Fruit fly (Drosophila melanogaster) whole organism, embryonic: ENCODE results near the gene hook.
A peak's percentile ranks its signal among the peaks of the same experiment; 100 is the strongest.

Experiments
- BtbVII ChIP-seq: fragments of 200-800 bp; sonication (Bioruptor generic); optimal IDR thresholded peaks from 3 replicates; lab custom pipeline; 2017; ENCODE audit warnings: missing biosample characterization, mild to moderate bottlenecking, missing genetic modification characterization
- CG10267 ChIP-seq: fragments of 200-800 bp; sonication (Bioruptor generic); optimal IDR thresholded peaks from 2 replicates; lab custom pipeline; 2018; ENCODE audit warnings: missing biosample characterization, mild to moderate bottlenecking, missing genetic modification characterization, moderate library complexity
- CG11398 ChIP-seq: fragments of 200-800 bp; sonication (Bioruptor generic); optimal IDR thresholded peaks from 2 replicates; lab custom pipeline; 2016; ENCODE audit warnings: missing biosample characterization, missing genetic modification characterization
- CG11456 ChIP-seq: fragments of 200-800 bp; sonication (Bioruptor generic); IDR thresholded peaks from 3 replicates; pipeline ENCODE4 v1.3.6; 2022; ENCODE audit warnings: missing biosample characterization, missing genetic modification characterization
- CG11723 ChIP-seq: fragments of 200-800 bp; sonication (Bioruptor generic); optimal IDR thresholded peaks from 2 replicates; lab custom pipeline; 2017; ENCODE audit warnings: missing biosample characterization, mild to moderate bottlenecking, missing genetic modification characterization
- CG12659 ChIP-seq: fragments of 200-800 bp; sonication (Bioruptor generic); optimal IDR thresholded peaks from 3 replicates; lab custom pipeline; 2017; ENCODE audit warnings: mild to moderate bottlenecking, missing biosample characterization, missing genetic modification reagents, missing genetic modification characterization
- CG12942 ChIP-seq: fragments of 200-800 bp; sonication (Bioruptor generic); optimal IDR thresholded peaks from 3 replicates; lab custom pipeline; 2016; ENCODE audit warnings: missing biosample characterization, missing genetic modification characterization
- CG14860 ChIP-seq: fragments of 200-800 bp; sonication (Bioruptor generic); IDR thresholded peaks from 3 replicates; pipeline ENCODE4 v1.3.6; 2022; ENCODE audit warnings: missing biosample characterization, missing genetic modification characterization; ENCODE audit not compliant: partially characterized antibody
- CG16813 ChIP-seq: fragments of 200-800 bp; sonication (Bioruptor generic); IDR thresholded peaks from 3 replicates; pipeline ENCODE4 v1.3.6; 2022; ENCODE audit warnings: missing biosample characterization, missing genetic modification characterization; ENCODE audit not compliant: partially characterized antibody
- CG16815 ChIP-seq: fragments of 200-800 bp; sonication (Bioruptor generic); optimal IDR thresholded peaks from 3 replicates; lab custom pipeline; 2017; ENCODE audit warnings: missing biosample characterization, mild to moderate bottlenecking, missing genetic modification characterization
- CG2712 ChIP-seq: fragments of 200-800 bp; optimal IDR thresholded peaks from 3 replicates; lab custom pipeline; 2019; ENCODE audit warnings: missing biosample characterization, mild to moderate bottlenecking, missing genetic modification characterization, moderate library complexity
- CG31441 ChIP-seq: fragments of 200-800 bp; sonication (Bioruptor generic); IDR thresholded peaks from 2 replicates; pipeline ENCODE4 v1.3.6; 2022; ENCODE audit warnings: missing biosample characterization, missing genetic modification characterization
- CG3163 ChIP-seq: fragments of 200-800 bp; sonication (Bioruptor generic); optimal IDR thresholded peaks from 3 replicates; lab custom pipeline; 2016; ENCODE audit warnings: missing biosample characterization, missing genetic modification characterization
- CG42726 ChIP-seq: fragments of 200-800 bp; sonication (Bioruptor generic); IDR thresholded peaks from 2 replicates; pipeline ENCODE4 v1.3.6; 2022; ENCODE audit warnings: missing biosample characterization, missing genetic modification characterization; ENCODE audit not compliant: partially characterized antibody
- CG4328 ChIP-seq: fragments of 200-800 bp; sonication (Bioruptor generic); optimal IDR thresholded peaks from 3 replicates; lab custom pipeline; 2017; ENCODE audit warnings: missing biosample characterization, missing genetic modification reagents, missing genetic modification characterization
- CG6765 ChIP-seq: fragments of 200-800 bp; sonication (Bioruptor generic); optimal IDR thresholded peaks from 3 replicates; lab custom pipeline; 2017; ENCODE audit warnings: missing biosample characterization, mild to moderate bottlenecking, missing genetic modification characterization
- CG8290 ChIP-seq, 3 experiments: fragments of 200-800 bp; sonication (Bioruptor generic); optimal IDR thresholded peaks; 2 replicates each; lab custom pipeline; 2016 to 2019; ENCODE audit warnings: missing biosample characterization in 3 of 3, missing genetic modification characterization in 3 of 3, mild to moderate bottlenecking in 2 of 3, moderate library complexity in 1 of 3
- CG8944 ChIP-seq: fragments of 200-800 bp; sonication (Bioruptor generic); optimal IDR thresholded peaks from 3 replicates; lab custom pipeline; 2016; ENCODE audit warnings: missing biosample characterization, missing genetic modification characterization
- CG9932 ChIP-seq: fragments of 200-800 bp; sonication (Bioruptor generic); IDR thresholded peaks from 2 replicates; pipeline ENCODE4 v1.3.6; 2022; ENCODE audit warnings: missing biosample characterization, missing genetic modification characterization
- Camta ChIP-seq: fragments of 200-800 bp; sonication (Bioruptor generic); optimal IDR thresholded peaks from 2 replicates; lab custom pipeline; 2016; ENCODE audit warnings: missing biosample characterization, missing genetic modification characterization
- Chrac-16 ChIP-seq: fragments of 200-800 bp; sonication (Bioruptor generic); optimal IDR thresholded peaks from 3 replicates; lab custom pipeline; 2016; ENCODE audit warnings: missing biosample characterization, missing genetic modification characterization
- Dll ChIP-seq: fragments of 200-800 bp; sonication (Bioruptor generic); IDR thresholded peaks from 4 replicates; pipeline ENCODE4 v1.3.6; 2022; ENCODE audit warnings: missing biosample characterization, missing genetic modification characterization; ENCODE audit not compliant: partially characterized antibody
- Doc3 ChIP-seq: fragments of 200-800 bp; sonication (Bioruptor generic); IDR thresholded peaks from 3 replicates; pipeline ENCODE4 v1.3.6; 2022; ENCODE audit warnings: missing biosample characterization, missing genetic modification characterization; ENCODE audit not compliant: partially characterized antibody
- Ets65A ChIP-seq: fragments of 200-800 bp; sonication (Bioruptor generic); peaks from one replicate; lab custom pipeline; 2016; ENCODE audit warnings: missing biosample characterization, missing genetic modification characterization
- Fer3 ChIP-seq: fragments of 200-800 bp; sonication (Bioruptor generic); optimal IDR thresholded peaks from 2 replicates; lab custom pipeline; 2018; ENCODE audit warnings: missing biosample characterization, mild to moderate bottlenecking, missing genetic modification characterization, moderate library complexity
- HLH3B ChIP-seq: fragments of 200-800 bp; sonication (Bioruptor generic); IDR thresholded peaks from 2 replicates; pipeline ENCODE4 v1.3.6; 2022; ENCODE audit warnings: missing biosample characterization, missing genetic modification characterization
- Hand ChIP-seq: fragments of 200-800 bp; sonication (Bioruptor generic); optimal IDR thresholded peaks from 2 replicates; lab custom pipeline; 2017; ENCODE audit warnings: mild to moderate bottlenecking, missing biosample characterization, missing genetic modification reagents, missing genetic modification characterization
- Hr78 ChIP-seq, 2 experiments: fragments of 200-800 bp in 1 of 2; fragments of >200 bp in 1 of 2; sonication (Bioruptor generic) in 1 of 2; optimal IDR thresholded peaks; 2 replicates each; lab custom pipeline; 2017 to 2019; ENCODE audit warnings: missing biosample characterization in 2 of 2, missing genetic modification characterization in 2 of 2, mild to moderate bottlenecking in 1 of 2, moderate library complexity in 1 of 2
- MTF-1 ChIP-seq: fragments of 200-800 bp; sonication (Bioruptor generic); optimal IDR thresholded peaks from 2 replicates; lab custom pipeline; 2018; ENCODE audit warnings: missing biosample characterization, mild to moderate bottlenecking, missing genetic modification characterization, borderline replicate concordance
- Myb ChIP-seq: fragments of 200-800 bp; sonication (Bioruptor generic); optimal IDR thresholded peaks from 2 replicates; lab custom pipeline; 2016; ENCODE audit warnings: missing biosample characterization, missing genetic modification characterization
- Oli ChIP-seq: fragments of 200-800 bp; sonication (Bioruptor generic); optimal IDR thresholded peaks from 2 replicates; lab custom pipeline; 2018; ENCODE audit warnings: missing biosample characterization, mild to moderate bottlenecking, missing genetic modification characterization, moderate library complexity
- Pdp1 ChIP-seq, 2 experiments: fragments of 200-800 bp; sonication (Bioruptor generic); optimal IDR thresholded peaks; 3 replicates each; lab custom pipeline; 2016; ENCODE audit warnings: missing biosample characterization in 2 of 2, missing genetic modification characterization in 2 of 2, mild to moderate bottlenecking in 1 of 2, moderate library complexity in 1 of 2
- Poxn ChIP-seq: fragments of 200-800 bp; sonication (Bioruptor generic); IDR thresholded peaks from 2 replicates; pipeline ENCODE4 v1.3.6; 2022; ENCODE audit warnings: missing biosample characterization, missing genetic modification characterization
- Rx ChIP-seq: fragments of 200-800 bp; sonication (Bioruptor generic); IDR thresholded peaks from 2 replicates; pipeline ENCODE4 v1.3.6; 2022; ENCODE audit warnings: missing biosample characterization, missing genetic modification characterization
- Trl ChIP-seq, 3 experiments: fragments of >200 bp in 2 of 3; fragments of 200-800 bp in 1 of 3; sonication (Bioruptor generic) in 1 of 3; optimal IDR thresholded peaks; 2 replicates in 1 of 3; 3 replicates in 2 of 3; lab custom pipeline; 2016 to 2017; ENCODE audit warnings: missing biosample characterization in 1 of 3, missing genetic modification characterization in 1 of 3
- dmrt11E ChIP-seq: fragments of 200-800 bp; sonication (Bioruptor generic); optimal IDR thresholded peaks from 3 replicates; lab custom pipeline; 2018; ENCODE audit warnings: missing biosample characterization, mild to moderate bottlenecking, missing genetic modification characterization, moderate library complexity
- dmrt99B ChIP-seq: fragments of 200-800 bp; sonication (Bioruptor generic); optimal IDR thresholded peaks from 2 replicates; lab custom pipeline; 2018; ENCODE audit warnings: missing biosample characterization, mild to moderate bottlenecking, missing genetic modification characterization, moderate library complexity
- eve ChIP-seq, 2 experiments: fragments of >200 bp; optimal IDR thresholded peaks; 2 replicates each; lab custom pipeline; 2017; ENCODE audit warnings: missing biosample characterization in 2 of 2, missing genetic modification characterization in 2 of 2
- lmd ChIP-seq: fragments of 200-800 bp; sonication (Bioruptor generic); IDR thresholded peaks from 2 replicates; pipeline ENCODE4 v1.3.6; 2022; ENCODE audit warnings: missing biosample characterization, missing genetic modification characterization
- nerfin-2 ChIP-seq: fragments of 200-800 bp; sonication (Bioruptor generic); IDR thresholded peaks from 2 replicates; pipeline ENCODE4 v1.3.6; 2022; ENCODE audit warnings: missing biosample characterization, missing genetic modification characterization; ENCODE audit not compliant: partially characterized antibody
- nom ChIP-seq: fragments of 200-800 bp; sonication (Bioruptor generic); optimal IDR thresholded peaks from 2 replicates; lab custom pipeline; 2017; ENCODE audit warnings: missing biosample characterization, missing genetic modification characterization, mild to moderate bottlenecking, moderate library complexity, missing genetic modification reagents
- pnt ChIP-seq: fragments of 200-800 bp; sonication (Bioruptor generic); optimal IDR thresholded peaks from 3 replicates; lab custom pipeline; 2016; ENCODE audit warnings: missing biosample characterization, missing genetic modification characterization
- run ChIP-seq: fragments of 200-800 bp; sonication (Bioruptor generic); optimal IDR thresholded peaks from 3 replicates; lab custom pipeline; 2018; ENCODE audit warnings: missing biosample characterization, mild to moderate bottlenecking, missing genetic modification characterization
- scrt ChIP-seq: fragments of 200-800 bp; sonication (Bioruptor generic); optimal IDR thresholded peaks from 2 replicates; lab custom pipeline; 2018; ENCODE audit warnings: missing biosample characterization, mild to moderate bottlenecking, missing genetic modification characterization, moderate library complexity
- sens ChIP-seq: fragments of 200-800 bp; sonication (Bioruptor generic); peaks from one replicate; lab custom pipeline; 2016; ENCODE audit warnings: missing biosample characterization, missing genetic modification characterization
- slbo ChIP-seq: fragments of 200-800 bp; sonication (Bioruptor generic); IDR thresholded peaks from 2 replicates; pipeline ENCODE4 v1.3.6; 2022; ENCODE audit warnings: missing biosample characterization, missing genetic modification characterization
- slou ChIP-seq: fragments of 200-800 bp; sonication (Bioruptor generic); optimal IDR thresholded peaks from 3 replicates; lab custom pipeline; 2016; ENCODE audit warnings: missing biosample characterization, missing genetic modification characterization
- toy ChIP-seq: fragments of 200-800 bp; sonication (Bioruptor generic); IDR thresholded peaks from 2 replicates; pipeline ENCODE4 v1.3.6; 2022; ENCODE audit warnings: missing biosample characterization, missing genetic modification characterization
- trh ChIP-seq: fragments of 200-800 bp; sonication (Bioruptor generic); optimal IDR thresholded peaks from 2 replicates; lab custom pipeline; 2016; ENCODE audit warnings: missing biosample characterization, missing genetic modification characterization
- vfl ChIP-seq: fragments of 200-800 bp; sonication (Bioruptor generic); optimal IDR thresholded peaks from 2 replicates; lab custom pipeline; 2016; ENCODE audit warnings: missing biosample characterization, missing genetic modification characterization

The hook gene

DNA sequence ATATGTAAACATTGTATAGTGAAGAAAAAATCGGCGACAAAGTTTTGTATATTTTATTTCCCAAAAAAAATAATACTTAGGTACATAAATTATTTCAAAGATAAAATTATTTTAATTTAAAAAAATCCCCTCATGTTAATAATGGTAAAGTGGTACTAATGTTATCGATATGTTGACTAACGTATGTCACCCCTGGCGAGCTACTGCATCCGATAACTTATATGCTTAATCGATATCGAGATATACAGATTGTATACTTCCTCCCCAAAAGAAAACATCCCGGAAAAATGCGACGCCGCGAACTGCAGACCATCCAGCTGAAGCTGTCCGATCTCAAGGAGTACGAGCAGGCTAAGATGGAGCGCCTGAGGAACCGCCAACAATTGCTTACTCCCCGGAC is 31.4 kb upstream of the hook start, which contains the start of gene CG17343 (continued):
- no peak for TF ChIP-seq trh
- no peak for TF ChIP-seq CG6765 (GFP tag; lab: Kevin White, UChicago)
- peak; percentile 41 for TF ChIP-seq CG12659 (GFP tag; lab: Kevin White, UChicago)
- TF ChIP-seq Poxn (GFP tag; lab: Robert Waterston, UW) = no peak
- TF ChIP-seq Hr78 (GFP tag; optimal IDR thresholded peaks at IDR 0.05; lab: Kevin White, UChicago) = no peak
- no peak for TF ChIP-seq CG16815 (GFP tag; lab: Kevin White, UChicago)
- no peak for TF ChIP-seq CG8944
- TF ChIP-seq Rx (GFP tag; lab: Robert Waterston, UW) = no peak
- no peak for TF ChIP-seq vfl
- no peak for TF ChIP-seq pnt (GFP tag; lab: Kevin White, UChicago)
- no peak for TF ChIP-seq Camta (GFP tag; lab: Kevin White, UChicago)
- TF ChIP-seq CG9932 = no peak
- TF ChIP-seq CG11398 (GFP tag; lab: Kevin White, UChicago) = no peak
- peak; percentile 6 for TF ChIP-seq sens
- no peak for TF ChIP-seq CG12942
- TF ChIP-seq Myb (GFP tag; lab: Kevin White, UChicago) = peak; percentile 33
- no peak for TF ChIP-seq CG11723
- TF ChIP-seq CG4328 = no peak
- no peak for TF ChIP-seq toy (GFP tag; lab: Robert Waterston, UW)
- TF ChIP-seq CG3163 (GFP tag; lab: Kevin White, UChicago) = no peak
- no peak for TF ChIP-seq HLH3B (GFP tag; lab: Robert Waterston, UW)
- TF ChIP-seq Trl (optimal IDR thresholded peaks at IDR 0.05; lab: Kevin White, UChicago) = no peak
- no peak for TF ChIP-seq Trl (GFP tag; optimal IDR thresholded peaks at IDR 0.05; lab: Kevin White, UChicago)
- TF ChIP-seq CG42726 (GFP tag; lab: Robert Waterston, UW) = peak; percentile 48; the same call in 1 of the 2 replicates
- no peak for TF ChIP-seq dmrt11E (tag; lab: Kevin White, UChicago)
- no peak for TF ChIP-seq Ets65A (GFP tag; lab: Kevin White, UChicago)
- no peak for TF ChIP-seq CG11456 (GFP tag; lab: Robert Waterston, UW)
- peak; percentile 18 for TF ChIP-seq CG2712 (tag; lab: Kevin White, UChicago)
- TF ChIP-seq scrt (GFP tag; lab: Kevin White, UChicago) = no peak
- TF ChIP-seq CG8290 (GFP tag; optimal IDR thresholded peaks at IDR 0.05; lab: Kevin White, UChicago) = no peak
- TF ChIP-seq CG8290 (tag; optimal IDR thresholded peaks at IDR 0.05; lab: Kevin White, UChicago) = no peak
- no peak for TF ChIP-seq Fer3
- no peak for TF ChIP-seq slbo (GFP tag; lab: Robert Waterston, UW)
- no peak for TF ChIP-seq lmd
- peak; percentile 98 for TF ChIP-seq nerfin-2 (GFP tag; lab: Robert Waterston, UW)
- no peak for TF ChIP-seq run (tag; lab: Kevin White, UChicago)
- TF ChIP-seq CG16813 = peak; percentile 87
- no peak for TF ChIP-seq eve (GFP tag; optimal IDR thresholded peaks at IDR 0.05; lab: Kevin White, UChicago)
- no peak for TF ChIP-seq Pdp1 (GFP tag; optimal IDR thresholded peaks at IDR 0.05; lab: Kevin White, UChicago)
- no peak for TF ChIP-seq Oli (tag; lab: Kevin White, UChicago)
- TF ChIP-seq nom (GFP tag; lab: Kevin White, UChicago) = no peak
- TF ChIP-seq CG10267 (tag; lab: Kevin White, UChicago) = no peak
- peak; percentile 77 for TF ChIP-seq Doc3 (GFP tag; lab: Robert Waterston, UW)
- TF ChIP-seq MTF-1 = no peak
- TF ChIP-seq dmrt99B = no peak
- TF ChIP-seq Dll (GFP tag; lab: Robert Waterston, UW) = peak; percentile 83
- TF ChIP-seq slou (GFP tag; lab: Kevin White, UChicago) = no peak
- TF ChIP-seq CG31441 (GFP tag; lab: Robert Waterston, UW) = no peak
- no peak for TF ChIP-seq Chrac-16 (GFP tag; lab: Kevin White, UChicago)
- TF ChIP-seq Hand = no peak
- TF ChIP-seq BtbVII = no peak
- peak; percentile 94 for TF ChIP-seq CG14860 (GFP tag; lab: Robert Waterston, UW)
